Worm (Caenorhabditis elegans) whole organism, L3 larva: ENCODE data around the gene mlc-4.

Experiments used
- R02D3.7 ChIP-seq: fragments of 150-350 bp; optimal IDR thresholded peaks from 2 replicates; lab custom pipeline; 2014; ENCODE audit warnings: missing biosample characterization, missing genetic modification characterization
- ZK546.5 ChIP-seq: sonication (generic microtip); optimal IDR thresholded peaks from 2 replicates; lab custom pipeline; 2017; ENCODE audit warnings: missing biosample characterization, missing genetic modification characterization
- aly-2 ChIP-seq: fragments of 150-350 bp; optimal IDR thresholded peaks from 2 replicates; lab custom pipeline; 2014; ENCODE audit warnings: missing biosample characterization, missing genetic modification characterization
- ceh-16 ChIP-seq: sonication (generic microtip); optimal IDR thresholded peaks from 2 replicates; lab custom pipeline; 2017; ENCODE audit warnings: missing biosample characterization, missing genetic modification characterization
- ceh-28 ChIP-seq: fragments of 150-350 bp; optimal IDR thresholded peaks from 2 replicates; lab custom pipeline; 2014; ENCODE audit warnings: missing biosample characterization, missing genetic modification reagents, missing genetic modification characterization
- ceh-82 ChIP-seq: fragments of 150-350 bp; optimal IDR thresholded peaks from 2 replicates; lab custom pipeline; 2014; ENCODE audit warnings: missing biosample characterization, missing genetic modification characterization
- ceh-9 ChIP-seq: sonication (generic microtip); optimal IDR thresholded peaks from 2 replicates; lab custom pipeline; 2018; ENCODE audit warnings: missing biosample characterization, missing genetic modification characterization
- daf-12 ChIP-seq: fragments of 150-350 bp; optimal IDR thresholded peaks from 2 replicates; lab custom pipeline; 2014; ENCODE audit warnings: missing biosample characterization, missing genetic modification reagents, missing genetic modification characterization
- egl-5 ChIP-seq: fragments of 150-350 bp; optimal IDR thresholded peaks from 2 replicates; lab custom pipeline; 2017; ENCODE audit warnings: missing biosample characterization, missing genetic modification reagents, missing genetic modification characterization, inconsistent platforms
- elt-1 ChIP-seq: fragments of 150-350 bp; optimal IDR thresholded peaks from 2 replicates; lab custom pipeline; 2014; ENCODE audit warnings: missing biosample characterization, missing genetic modification characterization
- elt-2 ChIP-seq: sonication (generic microtip); optimal IDR thresholded peaks from 2 replicates; lab custom pipeline; 2016; ENCODE audit warnings: missing genetic modification reagents, mild to moderate bottlenecking, missing genetic modification characterization, missing compliant biosample characterization
- elt-3 ChIP-seq, 3 experiments: fragments of 150-350 bp in 1 of 3; sonication (generic microtip) in 2 of 3; optimal IDR thresholded peaks; 2 replicates in 2 of 3; 4 replicates in 1 of 3; lab custom pipeline; 2014 to 2017; ENCODE audit warnings: missing biosample characterization in 3 of 3, missing genetic modification characterization in 3 of 3
- eor-1 ChIP-seq, 2 experiments: fragments of 150-350 bp; optimal IDR thresholded peaks; 2 replicates each; lab custom pipeline; 2014 to 2018; ENCODE audit warnings: missing biosample characterization in 2 of 2, missing genetic modification characterization in 2 of 2
- fkh-10 ChIP-seq: sonication (generic microtip); optimal IDR thresholded peaks from 2 replicates; lab custom pipeline; 2017; ENCODE audit warnings: missing biosample characterization, missing genetic modification reagents, missing genetic modification characterization
- hmg-11 ChIP-seq: sonication (generic microtip); optimal IDR thresholded peaks from 2 replicates; lab custom pipeline; 2016; ENCODE audit warnings: missing genetic modification characterization, missing compliant biosample characterization
- lin-15B ChIP-seq: fragments of 150-350 bp; optimal IDR thresholded peaks from 2 replicates; lab custom pipeline; 2014; ENCODE audit warnings: missing biosample characterization, missing genetic modification characterization
- lin-39 ChIP-seq: fragments of 150-350 bp; optimal IDR thresholded peaks from 2 replicates; lab custom pipeline; 2018; ENCODE audit warnings: missing biosample characterization, missing genetic modification reagents, missing genetic modification characterization
- lsy-12 ChIP-seq: sonication (generic microtip); optimal IDR thresholded peaks from 2 replicates; lab custom pipeline; 2016; ENCODE audit warnings: mild to moderate bottlenecking, missing genetic modification characterization, missing compliant biosample characterization
- mml-1 ChIP-seq: fragments of 150-350 bp; sonication (generic microtip); optimal IDR thresholded peaks from 3 replicates; lab custom pipeline; 2014; ENCODE audit warnings: missing biosample characterization, missing genetic modification characterization
- nfya-1 ChIP-seq: sonication (generic microtip); optimal IDR thresholded peaks from 2 replicates; lab custom pipeline; 2017; ENCODE audit warnings: missing genetic modification characterization, mild to moderate bottlenecking, missing compliant biosample characterization, antibody characterized with exemption, moderate library complexity; ENCODE audit not compliant: insufficient read depth
- nhr-11 ChIP-seq: fragments of 150-350 bp; optimal IDR thresholded peaks from 2 replicates; lab custom pipeline; 2014; ENCODE audit warnings: missing biosample characterization, missing genetic modification characterization
- nhr-12 ChIP-seq: fragments of 150-350 bp; optimal IDR thresholded peaks from 2 replicates; lab custom pipeline; 2014; ENCODE audit warnings: missing biosample characterization, missing genetic modification characterization
- nhr-23 ChIP-seq: fragments of 150-350 bp; optimal IDR thresholded peaks from 2 replicates; lab custom pipeline; 2014; ENCODE audit warnings: missing biosample characterization, missing genetic modification reagents, missing genetic modification characterization
- nhr-237 ChIP-seq: fragments of 150-350 bp; optimal IDR thresholded peaks from 2 replicates; lab custom pipeline; 2014; ENCODE audit warnings: missing biosample characterization, missing genetic modification characterization
- nhr-25 ChIP-seq: sonication (generic microtip); optimal IDR thresholded peaks from 2 replicates; lab custom pipeline; 2017; ENCODE audit warnings: missing biosample characterization, missing genetic modification characterization
- nhr-28 ChIP-seq: fragments of 150-350 bp; optimal IDR thresholded peaks from 2 replicates; lab custom pipeline; 2014; ENCODE audit warnings: missing biosample characterization, missing genetic modification characterization
- nhr-43 ChIP-seq: sonication (generic microtip); optimal IDR thresholded peaks from 2 replicates; lab custom pipeline; 2016; ENCODE audit warnings: mild to moderate bottlenecking, missing genetic modification characterization, missing compliant biosample characterization; ENCODE audit not compliant: poor library complexity, severe bottlenecking
- nhr-76 ChIP-seq: fragments of 150-350 bp; sonication (generic microtip); optimal IDR thresholded peaks from 5 replicates; lab custom pipeline; 2014; ENCODE audit warnings: missing biosample characterization, missing genetic modification characterization
- nhr-77 ChIP-seq: fragments of 150-350 bp; optimal IDR thresholded peaks from 2 replicates; lab custom pipeline; 2014; ENCODE audit warnings: missing biosample characterization, missing genetic modification characterization
- pha-4 ChIP-seq: fragments of 150-350 bp; optimal IDR thresholded peaks from 2 replicates; lab custom pipeline; 2014; ENCODE audit warnings: missing biosample characterization, missing genetic modification reagents, missing genetic modification characterization
- pqm-1 ChIP-seq: fragments of 150-350 bp; optimal IDR thresholded peaks from 2 replicates; lab custom pipeline; 2017; ENCODE audit warnings: missing biosample characterization, missing genetic modification characterization, inconsistent platforms
- skn-1 ChIP-seq: fragments of 150-350 bp; optimal IDR thresholded peaks from 2 replicates; lab custom pipeline; 2014; ENCODE audit warnings: missing biosample characterization, missing genetic modification characterization
- snpc-4 ChIP-seq: fragments of 150-350 bp; optimal IDR thresholded peaks from 2 replicates; lab custom pipeline; 2014; ENCODE audit warnings: missing biosample characterization, missing genetic modification characterization
- tbx-2 ChIP-seq: sonication (generic microtip); optimal IDR thresholded peaks from 2 replicates; lab custom pipeline; 2016; ENCODE audit warnings: mild to moderate bottlenecking, missing genetic modification characterization, missing compliant biosample characterization
- unc-62 ChIP-seq: fragments of 150-350 bp; sonication (generic microtip); optimal IDR thresholded peaks from 4 replicates; lab custom pipeline; 2014; ENCODE audit warnings: missing biosample characterization, missing genetic modification reagents, missing genetic modification characterization
- zag-1 ChIP-seq: fragments of 150-350 bp; optimal IDR thresholded peaks from 2 replicates; lab custom pipeline; 2014; ENCODE audit warnings: missing biosample characterization, missing genetic modification characterization
- ztf-11 ChIP-seq: fragments of 150-350 bp; optimal IDR thresholded peaks from 2 replicates; lab custom pipeline; 2014; ENCODE audit warnings: missing biosample characterization, missing genetic modification characterization
- ztf-4 ChIP-seq: fragments of 150-350 bp; optimal IDR thresholded peaks from 2 replicates; lab custom pipeline; 2014; ENCODE audit warnings: missing biosample characterization, missing genetic modification characterization

mlc-4 gene

ce11 chrIII:3431385-3431784 lies 37.8 kb upstream of the mlc-4 start, which contains the start of gene K01A11.1:
Gene K01A11.1 (minus strand): TSS chrIII:3431485.
- no peak for TF ChIP-seq skn-1
- no peak for TF ChIP-seq elt-3 (tag; optimal IDR thresholded peaks at IDR 0.05; lab: Kevin White, UChicago)
- no peak for TF ChIP-seq R02D3.7 (tag; lab: Kevin White, UChicago)
- no peak for TF ChIP-seq tbx-2 (tag; lab: Kevin White, UChicago)
- no peak for TF ChIP-seq egl-5 (tag; lab: Kevin White, UChicago)
- TF ChIP-seq nhr-76 (tag; lab: Kevin White, UChicago) = no peak
- no peak for TF ChIP-seq ZK546.5 (tag; lab: Kevin White, UChicago)
- TF ChIP-seq ztf-11 (tag; lab: Kevin White, UChicago) = no peak
- TF ChIP-seq mml-1 = no peak
- TF ChIP-seq ceh-9 (tag; lab: Kevin White, UChicago) = no peak
- TF ChIP-seq fkh-10 (GFP tag; lab: Kevin White, UChicago) = no peak

DNA sequence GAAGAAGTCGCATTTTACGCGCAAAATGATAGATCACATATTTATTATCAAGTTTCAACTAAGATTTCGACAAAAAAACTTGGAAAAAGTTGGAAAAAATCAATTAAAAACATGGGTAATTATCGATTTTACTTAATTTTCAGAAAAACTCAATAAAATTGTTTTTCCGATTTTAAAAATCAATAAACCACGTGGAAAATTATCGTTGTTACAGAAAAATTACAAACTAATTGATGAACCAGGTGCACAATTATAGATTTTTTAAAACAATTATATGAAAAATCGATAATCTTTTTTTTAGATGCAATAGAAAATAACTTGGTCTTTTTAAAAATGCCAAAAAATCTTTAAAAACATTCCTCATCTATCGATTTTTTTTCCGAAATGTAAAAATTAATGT lies 37.1 kb upstream of the mlc-4 start:
- TF ChIP-seq elt-1 (tag; lab: Kevin White, UChicago) (no peak), ceh-28 (tag; lab: Kevin White, UChicago) (peak; percentile 67), ZK546.5 (tag; lab: Kevin White, UChicago) (no peak)
- TF ChIP-seq, all 47 proteins: peak for 1

DNA sequence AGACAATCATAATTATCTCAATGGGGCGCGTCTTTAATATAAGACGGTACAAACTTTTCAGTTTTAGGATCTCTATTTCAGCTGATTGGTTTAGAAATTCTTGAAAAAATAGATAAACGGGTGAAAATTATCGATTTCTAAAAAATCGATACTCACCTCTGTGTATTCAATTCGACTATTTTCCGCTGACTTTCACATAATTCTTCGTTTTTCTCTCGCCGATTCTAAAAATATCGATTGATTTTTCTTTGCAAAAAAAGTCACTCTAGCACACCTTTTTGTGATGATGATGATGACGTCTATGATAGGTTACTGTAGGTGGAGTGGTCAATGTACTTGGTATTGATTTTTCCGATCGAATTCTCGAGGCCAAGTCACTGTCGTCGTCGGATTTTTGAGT lies 36.2 kb upstream of the mlc-4 start:
- peak; percentile 76 for TF ChIP-seq ceh-28 (tag; lab: Kevin White, UChicago)
- TF ChIP-seq nhr-23 (tag; lab: Kevin White, UChicago) = no peak
- TF ChIP-seq, all 47 proteins: peak for 1

- no peak for TF ChIP-seq pha-4
- TF ChIP-seq ceh-9 (tag; lab: Kevin White, UChicago) = no peak
- no peak for TF ChIP-seq lin-39 (tag; lab: Kevin White, UChicago)
- TF ChIP-seq zag-1 = no peak
- no peak for TF ChIP-seq ceh-28 (tag; lab: Kevin White, UChicago)
- TF ChIP-seq nhr-11 (tag; lab: Kevin White, UChicago) = no peak
- TF ChIP-seq R02D3.7 (tag; lab: Kevin White, UChicago) = no peak
- TF ChIP-seq elt-1 (tag; lab: Kevin White, UChicago) = no peak
- no peak for TF ChIP-seq mml-1
- no peak for TF ChIP-seq snpc-4
- TF ChIP-seq nhr-43 (tag; lab: Kevin White, UChicago) = no peak
- TF ChIP-seq nhr-237 = no peak
- no peak for TF ChIP-seq lsy-12
- TF ChIP-seq ceh-16 (tag; lab: Kevin White, UChicago) = no peak
- TF ChIP-seq daf-12 (tag; lab: Kevin White, UChicago) = no peak
- TF ChIP-seq nfya-1 (tag; lab: Kevin White, UChicago) = no peak
- no peak for TF ChIP-seq unc-62
- TF ChIP-seq, all 47 proteins: peak for 0
These were observed 35.0 kb upstream of the mlc-4 start for ce11 chrIII:3428574-3428973.

DNA sequence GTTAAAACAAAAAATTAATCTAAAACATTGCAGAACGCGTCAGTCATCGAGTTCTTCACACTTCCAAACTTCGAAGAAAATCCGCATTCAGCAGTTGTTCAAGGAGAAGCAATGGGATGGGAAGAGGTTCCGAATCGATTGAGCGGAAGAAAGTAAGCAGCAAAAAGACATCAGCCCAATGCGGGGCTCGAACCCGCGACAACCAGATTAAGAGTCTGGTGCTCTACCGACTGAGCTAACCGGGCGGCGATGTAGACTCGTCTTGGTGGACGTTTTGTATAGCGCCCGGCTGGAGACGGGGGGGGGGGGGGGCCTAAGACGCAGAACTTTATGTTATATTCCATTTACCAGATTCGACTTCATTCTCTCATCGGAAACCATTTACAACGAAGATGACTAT lies 33.2 kb upstream of the mlc-4 start:
- TF ChIP-seq pha-4 (no peak), nfya-1 (tag; lab: Kevin White, UChicago) (peak; percentile 12), elt-2 (tag; lab: Kevin White, UChicago) (peak; percentile 2)

- TF ChIP-seq ztf-4 (no peak), daf-12 (tag; lab: Kevin White, UChicago) (no peak)
These were observed 31.9 kb upstream of the mlc-4 start, which contains the start of gene metl-18 for ce11 chrIII:3425438-3425837. Gene metl-18 (plus strand): TSS chrIII:3425738.

DNA sequence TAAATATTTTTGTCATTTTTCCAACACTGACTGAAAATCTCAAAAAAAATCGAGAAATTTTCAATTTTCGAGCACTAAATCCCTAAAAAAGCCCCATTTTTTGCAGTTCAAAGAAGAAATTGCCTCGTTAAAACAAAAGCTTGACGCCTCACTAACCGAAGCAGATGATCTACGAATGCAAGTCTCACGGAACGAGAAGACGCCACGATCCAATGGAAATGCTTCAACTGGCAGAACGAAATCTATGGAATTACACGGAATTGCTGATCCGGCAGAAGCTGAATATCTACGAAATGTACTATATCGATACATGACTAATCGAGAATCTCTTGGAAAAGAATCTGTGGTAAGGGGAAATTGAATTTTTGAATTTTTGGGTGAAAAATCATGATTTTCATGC lies 30.3 kb upstream of the mlc-4 start:
- no peak for TF ChIP-seq nhr-25 (tag; lab: Kevin White, UChicago)
- TF ChIP-seq hmg-11 = no peak
- no peak for TF ChIP-seq nhr-11 (tag; lab: Kevin White, UChicago)
- TF ChIP-seq lsy-12 = no peak
- no peak for TF ChIP-seq ceh-28 (tag; lab: Kevin White, UChicago)
- TF ChIP-seq ceh-16 (tag; lab: Kevin White, UChicago) = no peak
- no peak for TF ChIP-seq ceh-82 (tag; lab: Kevin White, UChicago)
- no peak for TF ChIP-seq nhr-12 (tag; lab: Kevin White, UChicago)
- TF ChIP-seq aly-2 (tag; lab: Kevin White, UChicago) = no peak
- no peak for TF ChIP-seq nhr-28 (tag; lab: Kevin White, UChicago)
- no peak for TF ChIP-seq fkh-10 (GFP tag; lab: Kevin White, UChicago)
- TF ChIP-seq pha-4 = no peak
- TF ChIP-seq lin-15B (tag; lab: Kevin White, UChicago) = no peak
- no peak for TF ChIP-seq nfya-1 (tag; lab: Kevin White, UChicago)
- TF ChIP-seq nhr-77 (tag; lab: Kevin White, UChicago) = no peak
- no peak for TF ChIP-seq eor-1 (tag; optimal IDR thresholded peaks at IDR 0.05; lab: Kevin White, UChicago)
- TF ChIP-seq nhr-43 (tag; lab: Kevin White, UChicago) = no peak
- TF ChIP-seq pqm-1 (tag; lab: Kevin White, UChicago) = no peak
- TF ChIP-seq lin-39 (tag; lab: Kevin White, UChicago) = no peak
